Fruit fly (Drosophila melanogaster) whole organism, embryonic: ENCODE data around the gene CG31191.

Experiments used
- Bgb ChIP-seq: fragments of 200-800 bp; sonication (Bioruptor generic); IDR thresholded peaks from 2 replicates; pipeline ENCODE4 v1.3.6; 2022; ENCODE audit warnings: missing biosample characterization, missing genetic modification characterization; ENCODE audit not compliant: partially characterized antibody
- CG10267 ChIP-seq: fragments of 200-800 bp; sonication (Bioruptor generic); optimal IDR thresholded peaks from 2 replicates; lab custom pipeline; 2018; ENCODE audit warnings: missing biosample characterization, mild to moderate bottlenecking, missing genetic modification characterization, moderate library complexity
- CG13296 ChIP-seq: fragments of 200-800 bp; sonication (Bioruptor generic); optimal IDR thresholded peaks from 3 replicates; lab custom pipeline; 2018; ENCODE audit warnings: missing biosample characterization, mild to moderate bottlenecking, missing genetic modification characterization
- CG14050 ChIP-seq: fragments of 200-800 bp; sonication (Bioruptor generic); IDR thresholded peaks from 3 replicates; pipeline ENCODE4 v1.3.6; 2022; ENCODE audit warnings: missing biosample characterization, missing genetic modification characterization
- CG16813 ChIP-seq: fragments of 200-800 bp; sonication (Bioruptor generic); IDR thresholded peaks from 3 replicates; pipeline ENCODE4 v1.3.6; 2022; ENCODE audit warnings: missing biosample characterization, missing genetic modification characterization; ENCODE audit not compliant: partially characterized antibody
- CG17829 ChIP-seq: fragments of 200-800 bp; optimal IDR thresholded peaks from 2 replicates; lab custom pipeline; 2019; ENCODE audit warnings: missing biosample characterization, mild to moderate bottlenecking, missing genetic modification characterization, moderate library complexity
- CG2199 ChIP-seq: fragments of 200-800 bp; sonication (Bioruptor generic); IDR thresholded peaks from 3 replicates; pipeline ENCODE4 v1.3.6; 2022; ENCODE audit warnings: missing biosample characterization, missing genetic modification characterization
- CG34224 ChIP-seq: fragments of 200-800 bp; sonication (Bioruptor generic); IDR thresholded peaks from 3 replicates; pipeline ENCODE4 v1.3.6; 2022; ENCODE audit warnings: missing biosample characterization, missing genetic modification characterization; ENCODE audit not compliant: partially characterized antibody
- CG4730 ChIP-seq: fragments of 200-800 bp; sonication (Bioruptor generic); IDR thresholded peaks from 2 replicates; pipeline ENCODE4 v1.3.6; 2022; ENCODE audit warnings: missing biosample characterization, missing genetic modification characterization
- CG6791 ChIP-seq: fragments of 200-800 bp; sonication (Bioruptor generic); IDR thresholded peaks from 3 replicates; pipeline ENCODE4 v1.3.6; 2022; ENCODE audit warnings: missing biosample characterization, missing genetic modification characterization; ENCODE audit not compliant: partially characterized antibody
- CG6813 ChIP-seq: fragments of 200-800 bp; sonication (Bioruptor generic); optimal IDR thresholded peaks from 2 replicates; lab custom pipeline; 2017; ENCODE audit warnings: missing biosample characterization, missing genetic modification characterization, mild to moderate bottlenecking, moderate library complexity, missing genetic modification reagents
- CG8944 ChIP-seq: fragments of 200-800 bp; sonication (Bioruptor generic); optimal IDR thresholded peaks from 3 replicates; lab custom pipeline; 2016; ENCODE audit warnings: missing biosample characterization, missing genetic modification characterization
- CG9215 ChIP-seq: fragments of 200-800 bp; sonication (Bioruptor generic); IDR thresholded peaks from 2 replicates; pipeline ENCODE4 v1.3.6; 2022; ENCODE audit warnings: missing biosample characterization, missing genetic modification characterization
- Dll ChIP-seq: fragments of 200-800 bp; sonication (Bioruptor generic); IDR thresholded peaks from 4 replicates; pipeline ENCODE4 v1.3.6; 2022; ENCODE audit warnings: missing biosample characterization, missing genetic modification characterization; ENCODE audit not compliant: partially characterized antibody
- Drgx ChIP-seq: fragments of 200-800 bp; sonication (Bioruptor generic); IDR thresholded peaks from 2 replicates; pipeline ENCODE4 v1.3.6; 2022; ENCODE audit warnings: missing biosample characterization, missing genetic modification characterization
- Eip74EF ChIP-seq, 2 experiments: fragments of 200-800 bp in 1 of 2; fragments of >200 bp in 1 of 2; sonication (Bioruptor generic) in 1 of 2; optimal IDR thresholded peaks; 2 replicates each; lab custom pipeline; 2017 to 2019; ENCODE audit warnings: missing biosample characterization in 2 of 2, missing genetic modification characterization in 2 of 2, mild to moderate bottlenecking in 1 of 2, moderate library complexity in 1 of 2
- HLH4C ChIP-seq: fragments of 200-800 bp; sonication (Bioruptor generic); IDR thresholded peaks from 3 replicates; pipeline ENCODE4 v1.3.6; 2022; ENCODE audit warnings: missing biosample characterization, missing genetic modification characterization; ENCODE audit not compliant: partially characterized antibody
- Hr39 ChIP-seq: fragments of >200 bp; optimal IDR thresholded peaks from 2 replicates; lab custom pipeline; 2017
- Hr78 ChIP-seq, 2 experiments: fragments of 200-800 bp in 1 of 2; fragments of >200 bp in 1 of 2; sonication (Bioruptor generic) in 1 of 2; optimal IDR thresholded peaks; 2 replicates each; lab custom pipeline; 2017 to 2019; ENCODE audit warnings: missing biosample characterization in 2 of 2, missing genetic modification characterization in 2 of 2, mild to moderate bottlenecking in 1 of 2, moderate library complexity in 1 of 2
- Opbp ChIP-seq: fragments of 200-800 bp; sonication (Bioruptor generic); IDR thresholded peaks from 3 replicates; pipeline ENCODE4 v1.3.6; 2022; ENCODE audit warnings: missing biosample characterization, missing genetic modification characterization; ENCODE audit not compliant: partially characterized antibody
- Stat92E ChIP-seq, 3 experiments: fragments of >200 bp in 2 of 3; fragments of 200-800 bp in 1 of 3; sonication (Bioruptor generic) in 1 of 3; optimal IDR thresholded peaks; 2 replicates each; lab custom pipeline; 2017 to 2019; ENCODE audit warnings: missing biosample characterization in 3 of 3, missing genetic modification characterization in 3 of 3, mild to moderate bottlenecking in 1 of 3, moderate library complexity in 1 of 3
- amos ChIP-seq: fragments of 200-800 bp; sonication (Bioruptor generic); IDR thresholded peaks from 2 replicates; pipeline ENCODE4 v1.3.6; 2022; ENCODE audit warnings: missing biosample characterization, missing genetic modification characterization; ENCODE audit not compliant: partially characterized antibody
- ato ChIP-seq: fragments of 200-800 bp; sonication (Bioruptor generic); IDR thresholded peaks from 2 replicates; pipeline ENCODE4 v1.3.6; 2022; ENCODE audit warnings: missing biosample characterization, missing genetic modification characterization; ENCODE audit not compliant: partially characterized antibody
- bbx ChIP-seq: fragments of 200-800 bp; sonication (Bioruptor generic); IDR thresholded peaks from 2 replicates; pipeline ENCODE4 v1.3.6; 2022; ENCODE audit warnings: missing biosample characterization, missing genetic modification characterization; ENCODE audit not compliant: partially characterized antibody
- chinmo ChIP-seq: fragments of 200-800 bp; sonication (Bioruptor generic); IDR thresholded peaks from 4 replicates; pipeline ENCODE4 v1.3.6; 2022; ENCODE audit warnings: missing biosample characterization, missing genetic modification characterization; ENCODE audit not compliant: partially characterized antibody
- chm ChIP-seq: fragments of 200-800 bp; sonication (Bioruptor generic); IDR thresholded peaks from 2 replicates; pipeline ENCODE4 v1.3.6; 2022; ENCODE audit warnings: missing biosample characterization, missing genetic modification characterization
- dmrt99B ChIP-seq: fragments of 200-800 bp; sonication (Bioruptor generic); optimal IDR thresholded peaks from 2 replicates; lab custom pipeline; 2018; ENCODE audit warnings: missing biosample characterization, mild to moderate bottlenecking, missing genetic modification characterization, moderate library complexity
- dpn ChIP-seq, 2 experiments: fragments of 200-800 bp; sonication (Bioruptor generic); optimal IDR thresholded peaks; 3 replicates each; lab custom pipeline; 2016; ENCODE audit warnings: missing biosample characterization in 2 of 2, missing genetic modification characterization in 2 of 2
- eve ChIP-seq, 2 experiments: fragments of >200 bp; optimal IDR thresholded peaks; 2 replicates each; lab custom pipeline; 2017; ENCODE audit warnings: missing biosample characterization in 2 of 2, missing genetic modification characterization in 2 of 2
- ftz-f1 ChIP-seq: fragments of 200-800 bp; sonication (Bioruptor generic); optimal IDR thresholded peaks from 2 replicates; lab custom pipeline; 2016; ENCODE audit warnings: missing biosample characterization, missing genetic modification characterization
- hb ChIP-seq: fragments of 200-800 bp; sonication (Bioruptor generic); IDR thresholded peaks from 3 replicates; pipeline ENCODE4 v1.3.6; 2022; ENCODE audit warnings: missing biosample characterization, missing genetic modification characterization; ENCODE audit not compliant: partially characterized antibody
- hbn ChIP-seq: fragments of 200-800 bp; sonication (Bioruptor generic); IDR thresholded peaks from 2 replicates; pipeline ENCODE4 v1.3.6; 2022; ENCODE audit warnings: missing biosample characterization, missing genetic modification characterization; ENCODE audit not compliant: partially characterized antibody
- jumu ChIP-seq: fragments of 200-800 bp; sonication (Bioruptor generic); optimal IDR thresholded peaks from 3 replicates; lab custom pipeline; 2016; ENCODE audit warnings: missing biosample characterization, missing genetic modification characterization
- klu ChIP-seq: fragments of 200-800 bp; sonication (Bioruptor generic); IDR thresholded peaks from 2 replicates; pipeline ENCODE4 v1.3.6; 2022; ENCODE audit warnings: missing biosample characterization, missing genetic modification characterization
- knrl ChIP-seq: fragments of 200-800 bp; sonication (Bioruptor generic); IDR thresholded peaks from 3 replicates; pipeline ENCODE4 v1.3.6; 2022; ENCODE audit warnings: missing biosample characterization, missing genetic modification characterization; ENCODE audit not compliant: partially characterized antibody
- mld ChIP-seq: fragments of 200-800 bp; sonication (Bioruptor generic); IDR thresholded peaks from 3 replicates; pipeline ENCODE4 v1.3.6; 2022; ENCODE audit warnings: missing biosample characterization, missing genetic modification characterization; ENCODE audit not compliant: partially characterized antibody
- oc ChIP-seq: fragments of 200-800 bp; sonication (Bioruptor generic); optimal IDR thresholded peaks from 2 replicates; lab custom pipeline; 2018; ENCODE audit warnings: missing biosample characterization, mild to moderate bottlenecking, missing genetic modification characterization, moderate library complexity
- pho ChIP-seq: fragments of 200-800 bp; sonication (Bioruptor generic); optimal IDR thresholded peaks from 2 replicates; lab custom pipeline; 2016; ENCODE audit warnings: missing biosample characterization, missing genetic modification characterization
- sd ChIP-seq: fragments of 200-800 bp; sonication (Bioruptor generic); optimal IDR thresholded peaks from 3 replicates; lab custom pipeline; 2018; ENCODE audit warnings: missing biosample characterization, mild to moderate bottlenecking, missing genetic modification characterization, moderate library complexity
- sna ChIP-seq: fragments of 200-800 bp; sonication (Bioruptor generic); IDR thresholded peaks from 2 replicates; pipeline ENCODE4 v1.3.6; 2022; ENCODE audit warnings: missing biosample characterization, missing genetic modification characterization; ENCODE audit not compliant: partially characterized antibody
- so ChIP-seq: fragments of 200-800 bp; sonication (Bioruptor generic); IDR thresholded peaks from 3 replicates; pipeline ENCODE4 v1.3.6; 2022; ENCODE audit warnings: missing biosample characterization, missing genetic modification characterization
- sqz ChIP-seq: fragments of 200-800 bp; sonication (Bioruptor generic); optimal IDR thresholded peaks from 3 replicates; lab custom pipeline; 2018; ENCODE audit warnings: missing biosample characterization, mild to moderate bottlenecking, missing genetic modification characterization
- tll ChIP-seq, 2 experiments: fragments of 200-800 bp in 1 of 2; fragments of >200 bp in 1 of 2; sonication (Bioruptor generic) in 1 of 2; optimal IDR thresholded peaks; 2 replicates each; lab custom pipeline; 2017 to 2019; ENCODE audit warnings: missing biosample characterization in 2 of 2, missing genetic modification characterization in 2 of 2, mild to moderate bottlenecking in 1 of 2, moderate library complexity in 1 of 2
- trh ChIP-seq: fragments of 200-800 bp; sonication (Bioruptor generic); optimal IDR thresholded peaks from 2 replicates; lab custom pipeline; 2016; ENCODE audit warnings: missing biosample characterization, missing genetic modification characterization
- unc-4 ChIP-seq: fragments of 200-800 bp; sonication (Bioruptor generic); IDR thresholded peaks from 2 replicates; pipeline ENCODE4 v1.3.6; 2022; ENCODE audit warnings: missing biosample characterization, missing genetic modification characterization; ENCODE audit not compliant: partially characterized antibody
- zen ChIP-seq: fragments of 200-800 bp; sonication (Bioruptor generic); optimal IDR thresholded peaks from 3 replicates; lab custom pipeline; 2018; ENCODE audit warnings: missing biosample characterization, mild to moderate bottlenecking, missing genetic modification characterization, moderate library complexity

The CG31191 gene

DNA sequence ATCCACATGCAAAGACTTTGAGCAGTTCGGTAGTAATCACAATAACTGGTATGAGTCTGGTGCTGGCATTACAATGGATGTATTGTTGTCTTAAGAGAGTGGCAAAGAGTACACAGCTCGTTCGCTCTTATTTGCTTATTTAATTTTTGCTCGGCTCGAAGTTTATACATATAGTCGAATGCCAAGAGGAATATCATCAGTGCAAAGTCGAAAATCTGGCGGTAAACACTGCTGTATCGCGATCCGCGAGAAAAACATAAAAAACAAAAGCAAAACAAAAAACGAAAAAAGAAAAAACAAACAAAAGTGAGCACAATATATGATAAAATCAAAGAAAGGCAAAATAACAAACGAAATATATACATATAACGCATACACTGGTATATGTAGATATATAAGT, 31.2 kb downstream of the CG31191 start, which contains the start of gene hdly (continued):
- TF ChIP-seq Stat92E (GFP tag; optimal IDR thresholded peaks at IDR 0.05; lab: Kevin White, UChicago): peak in 1 of 3 experiments; percentile 32
- peak in 1 of 2 experiments; percentile 44 for TF ChIP-seq eve (GFP tag; optimal IDR thresholded peaks at IDR 0.05; lab: Kevin White, UChicago)
- no peak for TF ChIP-seq pho (GFP tag; lab: Kevin White, UChicago)
- TF ChIP-seq CG6813: peak; percentile 25
- TF ChIP-seq Drgx (GFP tag; lab: Robert Waterston, UW): peak; percentile 99
- no peak for TF ChIP-seq jumu
- peak; percentile 18; the same call in 1 of the 3 replicates for TF ChIP-seq CG34224 (GFP tag; lab: Robert Waterston, UW)
- TF ChIP-seq CG13296: peak; percentile 76
- peak; percentile 12 for TF ChIP-seq dmrt99B (tag; lab: Kevin White, UChicago)
- no peak for TF ChIP-seq CG17829 (tag; lab: Kevin White, UChicago)
- peak in 1 of 2 experiments; percentile 10 for TF ChIP-seq dpn (GFP tag; optimal IDR thresholded peaks at IDR 0.05; lab: Kevin White, UChicago)

DNA sequence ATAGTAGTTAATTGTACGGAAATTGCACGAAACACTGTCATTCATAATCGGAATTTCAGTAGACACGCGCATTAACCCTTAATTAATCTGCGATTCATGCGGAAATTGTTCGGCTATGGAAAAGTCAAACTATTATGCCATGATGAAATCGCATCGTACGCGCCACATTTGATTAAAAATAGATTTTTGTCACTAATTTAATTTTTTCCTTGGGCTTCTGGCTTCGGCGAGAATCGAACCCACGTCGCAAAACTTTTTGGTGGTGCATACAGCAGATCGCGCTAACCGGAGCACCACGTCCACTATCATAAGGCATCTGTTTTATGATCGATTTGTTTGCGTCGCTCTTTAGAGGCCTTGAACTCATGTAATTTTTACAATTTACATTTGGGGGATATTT, 32.6 kb downstream of the CG31191 start:
- peak; percentile 44; the same call in 1 of the 2 replicates for TF ChIP-seq ato (GFP tag; lab: Robert Waterston, UW)
- peak; percentile 54 for TF ChIP-seq sd (tag; lab: Kevin White, UChicago)
- peak; percentile 2 for TF ChIP-seq oc (tag; lab: Kevin White, UChicago)
- TF ChIP-seq tll (GFP tag; optimal IDR thresholded peaks at IDR 0.05; lab: Kevin White, UChicago): peak in 1 of 2 experiments; percentile 48
- TF ChIP-seq sqz (GFP tag; lab: Kevin White, UChicago): no peak
- TF ChIP-seq zen (tag; lab: Kevin White, UChicago): peak; percentile 31
- TF ChIP-seq CG9215 (GFP tag; lab: Robert Waterston, UW): no peak
- TF ChIP-seq amos (GFP tag; lab: Robert Waterston, UW): peak; percentile 70
- peak; percentile 19; the same call in 1 of the 2 replicates for TF ChIP-seq unc-4 (GFP tag; lab: Robert Waterston, UW)
- no peak for TF ChIP-seq trh (GFP tag; lab: Kevin White, UChicago)
- peak in 1 of 2 experiments; percentile 35 for TF ChIP-seq Eip74EF (GFP tag; optimal IDR thresholded peaks at IDR 0.05; lab: Kevin White, UChicago)
- TF ChIP-seq Opbp (GFP tag; lab: Robert Waterston, UW): peak; percentile 87
- peak; percentile 37; the same call in 1 of the 4 replicates for TF ChIP-seq Dll (GFP tag; lab: Robert Waterston, UW)
- TF ChIP-seq hbn: 0 out of 2 replicates have a peak, but pooled peaks have one; percentile 13
- TF ChIP-seq CG6791: peak; percentile 90
- TF ChIP-seq HLH4C (GFP tag; lab: Robert Waterston, UW): peak; percentile 71
- peak; percentile 68 for TF ChIP-seq ftz-f1
- TF ChIP-seq CG8944 (GFP tag; lab: Kevin White, UChicago): no peak
- TF ChIP-seq Hr39 (lab: Kevin White, UChicago): no peak
- no peak for TF ChIP-seq chm
- 0 out of 2 replicates have a peak, but pooled peaks have one; percentile 39 for TF ChIP-seq sna
- peak; percentile 98 for TF ChIP-seq CG2199 (GFP tag; lab: Robert Waterston, UW)
- peak; percentile 76; the same call in 2 of the 4 replicates for TF ChIP-seq chinmo
- no peak for TF ChIP-seq CG4730 (GFP tag; lab: Robert Waterston, UW)
- no peak for TF ChIP-seq klu (GFP tag; lab: Robert Waterston, UW)
- peak in 1 of 2 experiments; percentile 35 for TF ChIP-seq Hr78 (GFP tag; optimal IDR thresholded peaks at IDR 0.05; lab: Kevin White, UChicago)
- TF ChIP-seq CG16813: peak; percentile 70
- 0 out of 3 replicates have a peak, but pooled peaks have one; percentile 46 for TF ChIP-seq hb (GFP tag; lab: Robert Waterston, UW)
- TF ChIP-seq CG14050 (GFP tag; lab: Robert Waterston, UW): no peak
- no peak for TF ChIP-seq CG10267 (tag; lab: Kevin White, UChicago)
- TF ChIP-seq knrl: peak; percentile 52; the same call in 1 of the 3 replicates
- TF ChIP-seq bbx (GFP tag; lab: Robert Waterston, UW): peak; percentile 75
- TF ChIP-seq mld (GFP tag; lab: Robert Waterston, UW): peak; percentile 64; the same call in 1 of the 3 replicates
- peak; percentile 76 for TF ChIP-seq Bgb (GFP tag; lab: Robert Waterston, UW)
- no peak for TF ChIP-seq so (GFP tag; lab: Robert Waterston, UW)
